Fruit fly (Drosophila melanogaster): ENCODE measurements around the gene CG44422.

DNA sequence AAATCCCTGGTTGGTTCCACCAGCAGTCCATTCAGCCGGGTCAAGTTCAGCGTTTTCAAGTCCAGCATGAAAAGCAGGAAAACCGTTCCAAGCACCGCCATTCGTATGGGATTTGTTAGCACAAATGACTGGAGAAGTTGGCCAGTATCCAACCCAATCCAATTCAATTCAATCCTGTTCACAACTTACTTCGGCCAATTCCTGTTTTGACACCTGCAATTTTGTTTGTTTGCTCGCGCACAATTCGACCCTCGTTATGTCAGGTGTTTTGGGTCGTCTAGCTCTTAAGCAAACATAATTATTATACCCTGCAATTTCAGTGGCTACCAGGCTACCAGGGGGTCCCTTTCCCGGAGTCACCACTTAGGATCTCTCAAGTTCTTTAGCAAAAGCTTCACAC lies 8.5 kb upstream of the CG44422 start, which contains the start of gene Ir10a:
- no peak for TF ChIP-seq usp (GFP tag; optimal IDR thresholded peaks at IDR 0.05)
- no peak for TF ChIP-seq pan (optimal IDR thresholded peaks at IDR 0.05)

Measured in whole organism.